Fruit fly (Drosophila melanogaster) S2 (cell line): ENCODE results near the gene CG32106.

Source experiments
- CG8478 ChIP-seq: fragments of >200 bp; optimal IDR thresholded peaks from 2 replicates; lab custom pipeline; 2018
- CTCF ChIP-seq, 2 experiments: fragments of >200 bp; optimal IDR thresholded peaks; 2 replicates each; lab custom pipeline; 2018

- TF ChIP-seq CTCF (optimal IDR thresholded peaks at IDR 0.05; lab: Kevin White, UChicago) = no peak
- no peak for TF ChIP-seq CG8478 (lab: Kevin White, UChicago)
Measured at dm6 chr3L:12780997-12781396, 2.5 kb upstream of the CG32106 start, which contains the start of the genes CG10969 and CG17666.
